Worm (Caenorhabditis elegans): Measurements from ENCODE around the gene mrpl-21.

Gene mrpl-21

DNA sequence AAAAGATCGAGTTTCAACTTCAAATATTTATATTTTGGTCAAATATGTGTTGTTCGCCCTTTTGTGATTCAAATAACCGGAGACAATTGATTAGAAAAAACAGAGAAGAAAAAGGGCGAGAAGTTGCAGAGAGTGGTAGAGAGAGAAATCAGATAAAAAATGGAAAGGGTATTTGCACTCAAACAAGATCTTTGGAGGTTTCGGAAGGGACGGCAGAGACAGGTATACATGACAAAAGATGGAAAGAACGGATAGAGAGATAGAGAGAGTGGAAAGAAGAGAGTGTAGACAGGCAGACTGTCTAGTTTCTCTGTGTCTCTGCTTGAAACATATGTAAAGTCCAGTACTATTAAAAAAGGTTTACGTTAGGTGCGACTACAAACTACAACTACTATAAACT, 7.2 kb downstream of the mrpl-21 start:
- TF ChIP-seq nhr-20 (tag; optimal IDR thresholded peaks at IDR 0.05): peak; percentile 84
- peak in 1 of 2 experiments; percentile 45 for TF ChIP-seq lin-35 (GFP tag; optimal IDR thresholded peaks at IDR 0.05)
- peak in 1 of 2 experiments; percentile 45 for TF ChIP-seq lsy-2 (tag; optimal IDR thresholded peaks at IDR 0.05)
- TF ChIP-seq nhr-90 (tag; optimal IDR thresholded peaks at IDR 0.05; ENCODE audit: poor library complexity): peak; percentile 19
- peak; percentile 29 for TF ChIP-seq mep-1 (tag; optimal IDR thresholded peaks at IDR 0.05)
- TF ChIP-seq sox-4 (tag; optimal IDR thresholded peaks at IDR 0.05): no peak
- TF ChIP-seq mef-2 (tag; optimal IDR thresholded peaks at IDR 0.05): no peak
- TF ChIP-seq grh-1 (GFP tag; IDR thresholded peaks at IDR 0.05): 0 out of 2 replicates have a peak, but pooled peaks have one; percentile 27
- TF ChIP-seq hlh-4 (tag; optimal IDR thresholded peaks at IDR 0.05): no peak
- TF ChIP-seq Y116A8C.19 (tag; optimal IDR thresholded peaks at IDR 0.05; ENCODE audit: borderline replicate concordance): no peak
- TF ChIP-seq nhr-85 (tag): peak; percentile 94
- no peak for TF ChIP-seq ztf-4 (tag; optimal IDR thresholded peaks at IDR 0.05)
- TF ChIP-seq rnt-1 (tag; optimal IDR thresholded peaks at IDR 0.05): no peak
- TF ChIP-seq zag-1 (tag; optimal IDR thresholded peaks at IDR 0.05): no peak
- peak; percentile 31 to 54 for TF ChIP-seq efl-1 (optimal IDR thresholded peaks at IDR 0.05)
- peak in 1 of 2 experiments; percentile 90 for TF ChIP-seq efl-1 (GFP tag; optimal IDR thresholded peaks at IDR 0.05 in 1 of 2)
- TF ChIP-seq ets-5 (GFP tag; IDR thresholded peaks at IDR 0.05): no peak
- peak; percentile 92 for TF ChIP-seq blmp-1 (tag; optimal IDR thresholded peaks at IDR 0.05)
- peak; percentile 20; the same call in 1 of the 2 replicates for TF ChIP-seq nhr-19 (GFP tag; conservative IDR thresholded peaks at IDR 0.05)
- peak; percentile 11 for TF ChIP-seq swsn-7 (tag; optimal IDR thresholded peaks at IDR 0.05)
- TF ChIP-seq xbp-1 (tag; optimal IDR thresholded peaks at IDR 0.05): no peak
- peak; percentile 14 for TF ChIP-seq nhr-47 (tag; optimal IDR thresholded peaks at IDR 0.05)
- TF ChIP-seq lin-13 (GFP tag; optimal IDR thresholded peaks at IDR 0.05): peak; percentile 95
- TF ChIP-seq ceh-82 (tag; optimal IDR thresholded peaks at IDR 0.05): no peak
- TF ChIP-seq mab-9 (GFP tag; IDR thresholded peaks at IDR 0.05): no peak
- peak; percentile 61 for TF ChIP-seq lin-14 (GFP tag; optimal IDR thresholded peaks at IDR 0.05)
- TF ChIP-seq aly-2 (tag; optimal IDR thresholded peaks at IDR 0.05): no peak
- TF ChIP-seq nhr-71 (tag; optimal IDR thresholded peaks at IDR 0.05): peak; percentile 63
- peak; percentile 53 for TF ChIP-seq snu-23 (GFP tag; optimal IDR thresholded peaks at IDR 0.05)
- peak; percentile 33 for TF ChIP-seq tbx-2 (tag; optimal IDR thresholded peaks at IDR 0.05)
- TF ChIP-seq elt-3 (tag; optimal IDR thresholded peaks at IDR 0.05): peak in 2 of 6 experiments; percentile 12 to 30
- TF ChIP-seq C16A3.4 (tag; optimal IDR thresholded peaks at IDR 0.05): peak; percentile 31

DNA sequence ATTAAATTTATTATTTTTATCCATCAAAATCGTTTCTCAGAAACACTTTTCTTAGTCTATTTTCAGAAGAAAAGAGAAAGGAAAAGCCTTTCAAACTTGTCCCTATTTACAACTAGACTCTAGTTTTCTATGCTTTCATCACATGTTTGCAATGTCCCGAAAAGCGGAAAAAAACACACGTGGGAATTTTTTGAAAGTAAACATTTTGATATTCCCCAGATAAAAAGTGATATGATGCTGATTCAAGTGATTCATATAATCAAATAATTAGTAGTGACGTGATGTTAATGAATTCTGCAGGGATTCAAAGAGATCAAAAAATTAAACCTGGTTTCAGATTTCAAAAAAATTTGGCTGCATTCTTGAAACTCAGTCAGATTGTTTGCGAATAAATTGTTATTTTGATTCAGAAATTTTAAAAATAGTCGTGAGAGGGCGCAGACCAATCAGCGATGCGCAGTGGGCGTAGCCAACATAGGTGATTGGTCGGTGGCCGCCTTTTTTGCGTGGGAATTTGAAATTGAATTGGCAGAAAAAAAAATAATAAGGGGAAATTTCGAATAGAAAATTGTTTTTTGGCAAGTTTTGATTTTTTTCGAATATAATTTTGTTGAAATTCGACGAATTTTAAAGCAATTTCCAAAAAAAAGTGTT, 8.6 kb downstream of the mrpl-21 start:
- TF ChIP-seq nhr-71 (tag; optimal IDR thresholded peaks at IDR 0.05): peak; percentile 14
- TF ChIP-seq ceh-8 (GFP tag; optimal IDR thresholded peaks at IDR 0.05): peak; percentile 67
- TF ChIP-seq unc-98 (GFP tag; IDR thresholded peaks at IDR 0.05): no peak
- no peak for TF ChIP-seq fos-1 (tag; optimal IDR thresholded peaks at IDR 0.05)
- no peak for TF ChIP-seq efl-1 (optimal IDR thresholded peaks at IDR 0.05)
- peak; percentile 4 to 21 for TF ChIP-seq efl-1 (GFP tag; optimal IDR thresholded peaks at IDR 0.05 in 1 of 2)
- peak; percentile 93 for TF ChIP-seq nhr-20 (tag; optimal IDR thresholded peaks at IDR 0.05)
- TF ChIP-seq fkh-8 (tag; optimal IDR thresholded peaks at IDR 0.05): peak; percentile 29
- TF ChIP-seq skn-1 (tag; optimal IDR thresholded peaks at IDR 0.05): no peak

DNA sequence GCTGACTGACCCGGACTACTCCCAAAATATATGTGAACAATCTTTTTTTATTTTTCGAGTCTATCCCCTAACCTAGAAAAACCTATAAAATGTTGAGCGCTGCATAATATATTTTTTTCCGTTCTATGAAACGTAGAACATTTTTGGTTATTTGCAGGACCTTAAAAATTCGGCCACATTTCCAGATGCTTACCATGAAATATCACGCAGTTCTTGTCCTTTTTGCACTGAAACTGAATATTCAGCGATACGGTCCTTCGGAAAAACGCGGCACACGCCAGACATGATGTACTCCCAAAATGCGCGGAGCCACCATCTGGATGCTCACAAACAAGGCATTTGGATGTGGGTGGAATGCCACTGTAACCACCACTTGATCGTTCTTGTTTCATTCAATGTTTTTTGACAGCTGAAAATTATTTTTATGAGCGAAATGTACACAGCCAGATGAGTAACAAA, 10.5 kb downstream of the mrpl-21 start, which contains the start of gene nhr-20:
Gene nhr-20, minus strand, starts transcription at position 409 of the 459 bp plus-strand sequence.
- TF ChIP-seq efl-1 (optimal IDR thresholded peaks at IDR 0.05) (no peak), efl-1 (GFP tag; optimal IDR thresholded peaks at IDR 0.05 in 1 of 2) (peak in 1 of 2 experiments; percentile 55), lin-15B (tag; optimal IDR thresholded peaks at IDR 0.05) (no peak)

Data from whole organism, L1 larva.